Worm (Caenorhabditis elegans) whole organism, young adult: ENCODE results near the gene K10D11.2.

ENCODE experiments used
- C17E4.6 ChIP-seq: fragments of 200-800 bp; sonication (Bioruptor generic); IDR thresholded peaks from 2 replicates; pipeline ENCODE4 v1.3.6; 2022; ENCODE audit warnings: missing genetic modification reagents, missing genetic modification characterization, missing compliant biosample characterization
- F37B4.10 ChIP-seq: fragments of 200-800 bp; sonication (Bioruptor generic); IDR thresholded peaks from 2 replicates; pipeline ENCODE4 v1.3.6; 2022; ENCODE audit warnings: missing genetic modification characterization, missing compliant biosample characterization
- F49E8.2 ChIP-seq: sonication (generic microtip); optimal IDR thresholded peaks from 3 replicates; lab custom pipeline; 2017; ENCODE audit warnings: missing genetic modification characterization, mild to moderate bottlenecking, missing compliant biosample characterization, antibody characterized with exemption, moderate library complexity; ENCODE audit not compliant: insufficient read depth
- F57A8.1 ChIP-seq: fragments of 200-800 bp; sonication (Bioruptor generic); optimal IDR thresholded peaks from 2 replicates; lab custom pipeline; 2018; ENCODE audit warnings: mild to moderate bottlenecking, missing genetic modification characterization, moderate library complexity, missing compliant biosample characterization
- T26A5.8 ChIP-seq: sonication (generic microtip); optimal IDR thresholded peaks from 2 replicates; lab custom pipeline; 2016; ENCODE audit warnings: missing genetic modification characterization, missing compliant biosample characterization
- Y53F4B.3 ChIP-seq: fragments of 200-800 bp; sonication (Bioruptor generic); IDR thresholded peaks from 2 replicates; pipeline ENCODE4 v1.3.6; 2022; ENCODE audit warnings: missing genetic modification reagents, missing genetic modification characterization, missing compliant biosample characterization
- Y53G8AR.9 ChIP-seq: fragments of 200-800 bp; sonication (Bioruptor generic); conservative IDR thresholded peaks from 2 replicates; pipeline ENCODE4 v1.3.6; 2022; ENCODE audit warnings: missing genetic modification reagents, missing genetic modification characterization, missing compliant biosample characterization
- atf-7 ChIP-seq: sonication (generic microtip); optimal IDR thresholded peaks from 2 replicates; lab custom pipeline; 2017; ENCODE audit warnings: mild to moderate bottlenecking, missing genetic modification characterization, missing compliant biosample characterization
- attf-3 ChIP-seq: fragments of 200-800 bp; sonication (Bioruptor generic); conservative IDR thresholded peaks from 2 replicates; pipeline ENCODE4 v1.3.6; 2022; ENCODE audit warnings: missing genetic modification reagents, missing genetic modification characterization, missing compliant biosample characterization
- bed-1 ChIP-seq: fragments of 200-800 bp; sonication (Bioruptor generic); IDR thresholded peaks from 2 replicates; pipeline ENCODE4 v1.3.6; 2022; ENCODE audit warnings: missing genetic modification reagents, missing genetic modification characterization, missing compliant biosample characterization
- ceh-91 ChIP-seq: fragments of 200-800 bp; sonication (Bioruptor generic); IDR thresholded peaks from 2 replicates; pipeline ENCODE4 v1.3.6; 2022; ENCODE audit warnings: missing genetic modification reagents, missing genetic modification characterization, missing compliant biosample characterization
- dox-1 ChIP-seq: fragments of 200-800 bp; sonication (Bioruptor generic); IDR thresholded peaks from 2 replicates; pipeline ENCODE4 v1.3.6; 2022; ENCODE audit warnings: missing genetic modification reagents, missing genetic modification characterization, missing compliant biosample characterization
- dpff-1 ChIP-seq: sonication (generic microtip); optimal IDR thresholded peaks from 2 replicates; lab custom pipeline; 2017; ENCODE audit warnings: mild to moderate bottlenecking, missing genetic modification characterization, missing compliant biosample characterization
- egl-44 ChIP-seq: fragments of 200-800 bp; sonication (Bioruptor generic); IDR thresholded peaks from 2 replicates; pipeline ENCODE4 v1.3.6; 2022; ENCODE audit warnings: missing genetic modification reagents, missing genetic modification characterization, missing compliant biosample characterization
- fkh-3 ChIP-seq: sonication (generic microtip); optimal IDR thresholded peaks from 2 replicates; lab custom pipeline; 2016; ENCODE audit warnings: mild to moderate bottlenecking, missing genetic modification characterization, missing compliant biosample characterization
- gei-17 ChIP-seq: fragments of 200-800 bp; sonication (Bioruptor generic); optimal IDR thresholded peaks from 2 replicates; lab custom pipeline; 2018; ENCODE audit warnings: mild to moderate bottlenecking, missing genetic modification characterization, missing compliant biosample characterization
- hsf-1 ChIP-seq: fragments of 200-800 bp; sonication (Bioruptor generic); IDR thresholded peaks from 2 replicates; pipeline ENCODE4 v1.3.6; 2022; ENCODE audit warnings: missing genetic modification reagents, missing genetic modification characterization, missing compliant biosample characterization
- lag-1 ChIP-seq: fragments of 200-800 bp; sonication (Bioruptor generic); IDR thresholded peaks from 2 replicates; pipeline ENCODE4 v1.3.6; 2022; ENCODE audit warnings: missing genetic modification reagents, missing genetic modification characterization, missing compliant biosample characterization
- madf-3 ChIP-seq: fragments of 200-800 bp; sonication (Bioruptor generic); IDR thresholded peaks from 2 replicates; pipeline ENCODE4 v1.3.6; 2022; ENCODE audit warnings: missing genetic modification reagents, missing genetic modification characterization, missing compliant biosample characterization
- mel-28 ChIP-seq: sonication (generic microtip); optimal IDR thresholded peaks from 2 replicates; lab custom pipeline; 2016; ENCODE audit warnings: borderline replicate concordance, mild to moderate bottlenecking, missing genetic modification characterization, missing compliant biosample characterization
- mes-4 ChIP-seq: sonication (generic microtip); optimal IDR thresholded peaks from 2 replicates; lab custom pipeline; 2016; ENCODE audit warnings: missing genotype, missing genetic modification characterization, missing compliant biosample characterization
- nfya-2 ChIP-seq: fragments of 200-800 bp; sonication (Bioruptor generic); IDR thresholded peaks from 2 replicates; pipeline ENCODE4 v1.3.6; 2022; ENCODE audit warnings: missing genetic modification reagents, missing genetic modification characterization, missing compliant biosample characterization
- nfyb-1 ChIP-seq: fragments of 200-800 bp; sonication (Bioruptor generic); IDR thresholded peaks from 2 replicates; pipeline ENCODE4 v1.3.6; 2022; ENCODE audit warnings: missing genetic modification reagents, missing genetic modification characterization, missing compliant biosample characterization
- nhr-80 ChIP-seq: sonication (generic microtip); optimal IDR thresholded peaks from 2 replicates; lab custom pipeline; 2016; ENCODE audit warnings: missing genetic modification characterization, missing compliant biosample characterization
- rec-8 ChIP-seq, 2 experiments: sonication (generic microtip); optimal IDR thresholded peaks; 2 replicates each; lab custom pipeline; 2016; ENCODE audit warnings: mild to moderate bottlenecking in 2 of 2, missing genetic modification characterization in 2 of 2, missing genetic modification reagents in 2 of 2, missing genotype in 2 of 2, missing biosample characterization in 1 of 2, missing compliant biosample characterization in 1 of 2, moderate library complexity in 1 of 2
- snpc-3.4 ChIP-seq: sonication (generic microtip); optimal IDR thresholded peaks from 2 replicates; lab custom pipeline; 2017; ENCODE audit warnings: missing genetic modification characterization, mild to moderate bottlenecking, missing compliant biosample characterization, antibody characterized with exemption, moderate library complexity, missing genotype, missing genetic modification reagents
- snpc-4 ChIP-seq, 5 experiments: fragments of 150-350 bp in 1 of 5; sonication (generic microtip) in 4 of 5; optimal IDR thresholded peaks; 2 replicates each; lab custom pipeline; 2014 to 2018; ENCODE audit warnings: missing genetic modification characterization in 5 of 5, missing biosample characterization in 3 of 5, antibody characterized with exemption in 2 of 5, mild to moderate bottlenecking in 2 of 5, missing compliant biosample characterization in 2 of 5, missing genotype in 2 of 5, moderate library complexity in 2 of 5, missing genetic modification reagents in 1 of 5
- somi-1 ChIP-seq: fragments of 200-800 bp; sonication (Bioruptor generic); optimal IDR thresholded peaks from 2 replicates; lab custom pipeline; 2018; ENCODE audit warnings: mild to moderate bottlenecking, missing genetic modification characterization, missing compliant biosample characterization
- unc-62 ChIP-seq: fragments of 150-350 bp; optimal IDR thresholded peaks from 2 replicates; lab custom pipeline; 2014; ENCODE audit warnings: missing biosample characterization, missing genetic modification reagents, missing genetic modification characterization
- ztf-3 ChIP-seq: fragments of 200-800 bp; sonication (Bioruptor generic); optimal IDR thresholded peaks from 2 replicates; lab custom pipeline; 2018; ENCODE audit warnings: mild to moderate bottlenecking, missing genetic modification characterization, missing compliant biosample characterization

The K10D11.2 gene

ce11 chrIV:12978307-12979036 is at the start of gene K10D11.2:
Gene K10D11.2 (plus strand): TSS chrIV:12978986.
- TF ChIP-seq dox-1 (GFP tag; lab: Robert Waterston, UW) (0 out of 2 replicates have a peak, but pooled peaks have one; percentile 38), atf-7 (tag; lab: Kevin White, UChicago) (peak; percentile 16), F57A8.1 (GFP tag; lab: Kevin White, UChicago) (no peak), Y53F4B.3 (GFP tag; lab: Robert Waterston, UW) (no peak), nhr-80 (tag; lab: Kevin White, UChicago) (peak; percentile 39), ztf-3 (GFP tag; lab: Kevin White, UChicago) (no peak)

ce11 chrIV:12936221-12936776 is 42.5 kb upstream of the K10D11.2 start, which contains the start of the genes cld-1 and dod-21:
Gene cld-1 (minus strand): TSS chrIV:12936271.
Gene dod-21 (plus strand): TSS chrIV:12936738.
- TF ChIP-seq egl-44 (GFP tag; lab: Robert Waterston, UW) (no peak), nhr-80 (tag; lab: Kevin White, UChicago) (peak; percentile 69), nfyb-1 (peak; percentile 78), snpc-4 (GFP tag; optimal IDR thresholded peaks at IDR 0.05; lab: Kevin White, UChicago) (no peak), snpc-4 (tag; optimal IDR thresholded peaks at IDR 0.05; lab: Kevin White, UChicago) (no peak)

- no peak for TF ChIP-seq dpff-1
- TF ChIP-seq attf-3 (GFP tag; lab: Robert Waterston, UW) = no peak
- TF ChIP-seq C17E4.6 (GFP tag; lab: Robert Waterston, UW) = no peak
- no peak for TF ChIP-seq madf-3 (GFP tag; lab: Robert Waterston, UW)
- TF ChIP-seq nfya-2 (GFP tag; lab: Robert Waterston, UW) = no peak
These were observed 37.5 kb upstream of the K10D11.2 start, which contains the start of gene dod-24 for ce11 chrIV:12941254-12941653. Gene dod-24 (minus strand): TSS chrIV:12941354.

DNA sequence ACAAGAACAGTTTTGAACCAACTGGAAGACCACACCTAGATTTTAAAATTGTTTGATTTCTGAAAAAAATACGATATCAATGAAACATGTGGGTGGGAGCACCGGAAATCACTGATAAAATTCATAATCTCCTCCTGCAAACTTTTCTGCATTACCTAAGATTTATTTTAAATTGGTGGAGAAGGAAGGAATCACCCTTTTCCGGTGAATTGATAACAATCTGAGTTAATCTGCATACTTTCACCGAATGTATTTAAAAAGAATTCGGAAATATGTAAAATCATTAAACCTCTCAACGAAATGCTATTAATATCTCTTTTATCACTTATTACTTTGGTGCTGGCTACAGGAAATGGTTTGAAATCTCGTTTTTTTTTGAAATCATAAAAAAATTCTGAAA is 36.2 kb upstream of the K10D11.2 start, which contains the start of gene dct-19:
Gene dct-19, plus strand, starts transcription at position 301 of the 400 bp plus-strand sequence.
- TF ChIP-seq hsf-1 (GFP tag; lab: Robert Waterston, UW) (no peak), bed-1 (GFP tag; lab: Robert Waterston, UW) (no peak), fkh-3 (tag; lab: Kevin White, UChicago) (no peak), T26A5.8 (tag; lab: Kevin White, UChicago) (no peak), mes-4 (tag; lab: Kevin White, UChicago) (no peak), rec-8 (tag; optimal IDR thresholded peaks at IDR 0.05; lab: Kevin White, UChicago) (no peak)

- no peak for TF ChIP-seq somi-1 (GFP tag; lab: Kevin White, UChicago)
- no peak for TF ChIP-seq ceh-91
- no peak for TF ChIP-seq Y53G8AR.9
- TF ChIP-seq snpc-3.4 (tag; lab: Kevin White, UChicago) = no peak
- TF ChIP-seq F37B4.10 = no peak
- no peak for TF ChIP-seq lag-1 (GFP tag; lab: Robert Waterston, UW)
- no peak for TF ChIP-seq gei-17
- TF ChIP-seq unc-62 = no peak
- no peak for TF ChIP-seq mel-28 (tag; lab: Kevin White, UChicago)
- TF ChIP-seq F49E8.2 (tag; lab: Kevin White, UChicago) = no peak
- TF ChIP-seq, all 124 proteins: peak for 0
These were observed 32.3 kb upstream of the K10D11.2 start, which contains the start of gene F55G11.1 for ce11 chrIV:12946488-12946887. Gene F55G11.1 (minus strand): TSS chrIV:12946588.
